Worm (Caenorhabditis elegans): ENCODE measurements around the gene aps-1.

The aps-1 gene

ce11 chrV:6000368-6000802, 17.4 kb upstream of the aps-1 start (continued):
- TF ChIP-seq ztf-4 (tag; optimal IDR thresholded peaks at IDR 0.05) (peak; percentile 96), nhr-237 (tag; optimal IDR thresholded peaks at IDR 0.05) (peak; percentile 73), tlp-1 (tag; optimal IDR thresholded peaks at IDR 0.05) (no peak), rnt-1 (tag; optimal IDR thresholded peaks at IDR 0.05) (peak; percentile 81), dpl-1 (GFP tag; optimal IDR thresholded peaks at IDR 0.05) (peak; percentile 64 to 69 (median 66)), nhr-11 (tag; optimal IDR thresholded peaks at IDR 0.05) (peak; percentile 84), C34B4.2 (tag; optimal IDR thresholded peaks at IDR 0.05) (no peak), unc-30 (tag; optimal IDR thresholded peaks at IDR 0.05) (no peak), hlh-17 (GFP tag; optimal IDR thresholded peaks at IDR 0.05; ENCODE audit: borderline replicate concordance) (no peak), dsc-1 (tag; optimal IDR thresholded peaks at IDR 0.05) (peak; percentile 86), C16A3.4 (tag; optimal IDR thresholded peaks at IDR 0.05) (peak; percentile 87), grh-1 (GFP tag; IDR thresholded peaks at IDR 0.05) (peak; percentile 80), mdl-1 (tag; optimal IDR thresholded peaks at IDR 0.05) (peak; percentile 15 to 97), sup-37 (GFP tag; optimal IDR thresholded peaks at IDR 0.05) (peak; percentile 73), mep-1 (tag; optimal IDR thresholded peaks at IDR 0.05) (peak; percentile 93), efl-3 (GFP tag; optimal IDR thresholded peaks at IDR 0.05) (no peak), zip-4 (GFP tag; optimal IDR thresholded peaks at IDR 0.05) (peak; percentile 44), ceh-82 (tag; optimal IDR thresholded peaks at IDR 0.05) (peak; percentile 55 to 79 (median 70)), swsn-7 (tag; optimal IDR thresholded peaks at IDR 0.05) (peak; percentile 94), nhr-77 (tag; optimal IDR thresholded peaks at IDR 0.05) (peak; percentile 97), ceh-8 (GFP tag; optimal IDR thresholded peaks at IDR 0.05) (peak; percentile 75), lin-15B (tag; optimal IDR thresholded peaks at IDR 0.05) (no peak), snpc-4 (tag; optimal IDR thresholded peaks at IDR 0.05) (peak; percentile 43), ceh-88 (GFP tag; IDR thresholded peaks at IDR 0.05) (no peak; the same call in 1 of the 2 replicates), alr-1 (tag; optimal IDR thresholded peaks at IDR 0.05; ENCODE audit: borderline replicate concordance) (no peak), ama-1 (optimal IDR thresholded peaks at IDR 0.05) (no peak), unc-62 (GFP tag; optimal IDR thresholded peaks at IDR 0.05) (no peak), ztf-11 (tag; optimal IDR thresholded peaks at IDR 0.05) (no peak), pqm-1 (tag; optimal IDR thresholded peaks at IDR 0.05) (peak; percentile 2), nhr-28 (tag; optimal IDR thresholded peaks at IDR 0.05) (no peak), hlh-4 (tag; optimal IDR thresholded peaks at IDR 0.05) (no peak), lin-13 (GFP tag; optimal IDR thresholded peaks at IDR 0.05) (peak; percentile 82), elt-3 (tag; optimal IDR thresholded peaks at IDR 0.05) (peak in 3 of 6 experiments; percentile 6 to 95 (median 94)), zag-1 (tag; optimal IDR thresholded peaks at IDR 0.05) (no peak), lin-39 (tag; optimal IDR thresholded peaks at IDR 0.05) (peak; percentile 79), hpl-2 (GFP tag; optimal IDR thresholded peaks at IDR 0.05) (peak; percentile 73), ceh-90 (tag; optimal IDR thresholded peaks at IDR 0.05) (no peak), pax-3 (tag; optimal IDR thresholded peaks at IDR 0.05) (peak; percentile 88), fos-1 (tag; optimal IDR thresholded peaks at IDR 0.05) (no peak), unc-86 (tag; optimal IDR thresholded peaks at IDR 0.05) (peak; percentile 82), aly-2 (tag; optimal IDR thresholded peaks at IDR 0.05) (peak; percentile 60), skn-1 (tag; optimal IDR thresholded peaks at IDR 0.05) (peak; percentile 85), lsy-2 (tag; optimal IDR thresholded peaks at IDR 0.05) (peak; percentile 84 to 92), irx-1 (tag; optimal IDR thresholded peaks at IDR 0.05) (peak; percentile 76), F16B12.6 (tag; optimal IDR thresholded peaks at IDR 0.05) (peak; percentile 12), fkh-8 (tag; optimal IDR thresholded peaks at IDR 0.05) (peak; percentile 97), ces-1 (GFP tag; optimal IDR thresholded peaks at IDR 0.05) (no peak), nhr-71 (tag; optimal IDR thresholded peaks at IDR 0.05) (peak; percentile 98), snu-23 (GFP tag; optimal IDR thresholded peaks at IDR 0.05) (peak; percentile 98), nhr-90 (tag; optimal IDR thresholded peaks at IDR 0.05; ENCODE audit: poor library complexity) (peak; percentile 93), efl-1 (optimal IDR thresholded peaks at IDR 0.05) (peak; percentile 82 to 92), efl-1 (GFP tag; optimal IDR thresholded peaks at IDR 0.05 in 1 of 2) (peak; percentile 56 to 94), ets-5 (GFP tag; IDR thresholded peaks at IDR 0.05) (no peak), unc-130 (tag; optimal IDR thresholded peaks at IDR 0.05) (peak; percentile 27)

All from whole organism, L1 larva.